Worm (Caenorhabditis elegans) whole organism, L2 larva: ENCODE results near the gene T16A1.10.

ENCODE experiments used
- elt-1 ChIP-seq: fragments of 150-350 bp; optimal IDR thresholded peaks from 2 replicates; lab custom pipeline; 2014; ENCODE audit warnings: missing biosample characterization, missing genetic modification characterization
- lin-39 ChIP-seq: fragments of 150-350 bp; optimal IDR thresholded peaks from 2 replicates; lab custom pipeline; 2014; ENCODE audit warnings: missing biosample characterization, missing genetic modification reagents, missing genetic modification characterization
- unc-39 ChIP-seq: fragments of 150-350 bp; optimal IDR thresholded peaks from 2 replicates; lab custom pipeline; 2014; ENCODE audit warnings: missing biosample characterization, missing genetic modification characterization
- unc-62 ChIP-seq: fragments of 150-350 bp; optimal IDR thresholded peaks from 2 replicates; lab custom pipeline; 2014; ENCODE audit warnings: missing biosample characterization, missing genetic modification reagents, missing genetic modification characterization

DNA sequence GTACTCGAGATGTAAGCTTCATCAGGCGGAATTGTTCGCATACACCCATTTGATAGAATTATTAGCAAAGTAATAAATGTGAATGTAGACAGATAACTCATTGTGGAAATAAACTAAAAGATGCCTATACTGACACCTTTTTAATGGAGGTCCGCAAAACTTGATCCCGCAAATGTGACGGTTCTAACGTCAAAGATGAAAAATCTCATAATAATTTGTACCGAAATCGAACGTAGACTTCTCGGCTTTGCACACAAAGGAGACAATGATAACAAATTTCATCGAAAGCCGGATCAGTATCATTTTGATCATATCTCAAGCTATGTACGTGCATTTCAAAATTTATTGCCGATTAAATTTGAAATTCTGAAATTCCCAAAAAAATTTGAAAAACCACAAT lies 16.4 kb upstream of the T16A1.10 start, which contains the start of gene R52.4:
- TF ChIP-seq elt-1 (tag; lab: Kevin White, UChicago) (no peak), lin-39 (tag; lab: Kevin White, UChicago) (no peak), unc-39 (tag; lab: Kevin White, UChicago) (no peak), unc-62 (GFP tag; lab: Kevin White, UChicago) (no peak)
